Worm (Caenorhabditis elegans) whole organism, young adult: ENCODE measurements around the gene C33F10.1.

Experiments used
- B0019.2 ChIP-seq: fragments of 200-800 bp; sonication (Bioruptor generic); conservative IDR thresholded peaks from 2 replicates; pipeline ENCODE4 v1.3.6; 2022; ENCODE audit warnings: missing genetic modification reagents, missing genetic modification characterization, missing compliant biosample characterization
- B0336.3 ChIP-seq: fragments of 200-800 bp; sonication (Bioruptor generic); IDR thresholded peaks from 2 replicates; pipeline ENCODE4 v1.3.6; 2022; ENCODE audit warnings: missing genetic modification characterization, missing compliant biosample characterization
- C17E4.6 ChIP-seq: fragments of 200-800 bp; sonication (Bioruptor generic); IDR thresholded peaks from 2 replicates; pipeline ENCODE4 v1.3.6; 2022; ENCODE audit warnings: missing genetic modification reagents, missing genetic modification characterization, missing compliant biosample characterization
- F22D6.2 ChIP-seq: sonication (generic microtip); optimal IDR thresholded peaks from 2 replicates; lab custom pipeline; 2016; ENCODE audit warnings: mild to moderate bottlenecking, missing genetic modification characterization, missing compliant biosample characterization
- F39B2.1 ChIP-seq: fragments of 200-800 bp; sonication (Bioruptor generic); IDR thresholded peaks from 2 replicates; pipeline ENCODE4 v1.3.6; 2022; ENCODE audit warnings: missing genetic modification reagents, missing genetic modification characterization, missing compliant biosample characterization
- F49E8.2 ChIP-seq: sonication (generic microtip); optimal IDR thresholded peaks from 3 replicates; lab custom pipeline; 2017; ENCODE audit warnings: missing genetic modification characterization, mild to moderate bottlenecking, missing compliant biosample characterization, antibody characterized with exemption, moderate library complexity; ENCODE audit not compliant: insufficient read depth
- K12H6.12 ChIP-seq: fragments of 200-800 bp; sonication (Bioruptor generic); optimal IDR thresholded peaks from 2 replicates; lab custom pipeline; 2018; ENCODE audit warnings: mild to moderate bottlenecking, missing genetic modification characterization, missing compliant biosample characterization
- Y56A3A.18 ChIP-seq: fragments of 200-800 bp; sonication (Bioruptor generic); IDR thresholded peaks from 2 replicates; pipeline ENCODE4 v1.3.6; 2022; ENCODE audit warnings: missing genetic modification reagents, missing genetic modification characterization, missing compliant biosample characterization
- Y95B8A.8 ChIP-seq: fragments of 200-800 bp; sonication (Bioruptor generic); IDR thresholded peaks from 2 replicates; pipeline ENCODE4 v1.3.6; 2022; ENCODE audit warnings: missing genetic modification reagents, missing genetic modification characterization, missing compliant biosample characterization
- atf-7 ChIP-seq: sonication (generic microtip); optimal IDR thresholded peaks from 2 replicates; lab custom pipeline; 2017; ENCODE audit warnings: mild to moderate bottlenecking, missing genetic modification characterization, missing compliant biosample characterization
- attf-5 ChIP-seq: fragments of 200-800 bp; sonication (Bioruptor generic); optimal IDR thresholded peaks from 2 replicates; lab custom pipeline; 2018; ENCODE audit warnings: mild to moderate bottlenecking, missing genetic modification characterization, missing compliant biosample characterization
- attf-6 ChIP-seq: fragments of 200-800 bp; sonication (Bioruptor generic); IDR thresholded peaks from 2 replicates; pipeline ENCODE4 v1.3.6; 2022; ENCODE audit warnings: missing genetic modification reagents, missing genetic modification characterization, missing compliant biosample characterization
- bed-1 ChIP-seq: fragments of 200-800 bp; sonication (Bioruptor generic); IDR thresholded peaks from 2 replicates; pipeline ENCODE4 v1.3.6; 2022; ENCODE audit warnings: missing genetic modification reagents, missing genetic modification characterization, missing compliant biosample characterization
- ccch-3 ChIP-seq: fragments of 200-800 bp; sonication (Bioruptor generic); optimal IDR thresholded peaks from 2 replicates; lab custom pipeline; 2018; ENCODE audit warnings: mild to moderate bottlenecking, missing genetic modification characterization, missing compliant biosample characterization
- cebp-2 ChIP-seq: fragments of 200-800 bp; sonication (Bioruptor generic); IDR thresholded peaks from 2 replicates; pipeline ENCODE4 v1.3.6; 2022; ENCODE audit warnings: missing genetic modification characterization, missing compliant biosample characterization
- ceh-100 ChIP-seq: fragments of 200-800 bp; sonication (Bioruptor generic); IDR thresholded peaks from 2 replicates; pipeline ENCODE4 v1.3.6; 2022; ENCODE audit warnings: missing genetic modification reagents, missing genetic modification characterization, missing compliant biosample characterization
- ceh-27 ChIP-seq: fragments of 200-800 bp; sonication (Bioruptor generic); optimal IDR thresholded peaks from 2 replicates; lab custom pipeline; 2018; ENCODE audit warnings: mild to moderate bottlenecking, missing genetic modification characterization, moderate library complexity, missing compliant biosample characterization
- ceh-91 ChIP-seq: fragments of 200-800 bp; sonication (Bioruptor generic); IDR thresholded peaks from 2 replicates; pipeline ENCODE4 v1.3.6; 2022; ENCODE audit warnings: missing genetic modification reagents, missing genetic modification characterization, missing compliant biosample characterization
- egl-44 ChIP-seq: fragments of 200-800 bp; sonication (Bioruptor generic); IDR thresholded peaks from 2 replicates; pipeline ENCODE4 v1.3.6; 2022; ENCODE audit warnings: missing genetic modification reagents, missing genetic modification characterization, missing compliant biosample characterization
- ekl-4 ChIP-seq: fragments of 200-800 bp; sonication (Bioruptor generic); IDR thresholded peaks from 2 replicates; pipeline ENCODE4 v1.3.6; 2022; ENCODE audit warnings: missing genetic modification reagents, missing genetic modification characterization, missing compliant biosample characterization
- him-1 ChIP-seq: sonication (generic microtip); optimal IDR thresholded peaks from 2 replicates; lab custom pipeline; 2016; ENCODE audit warnings: missing genotype, missing genetic modification reagents, missing genetic modification characterization, missing compliant biosample characterization
- hlh-26 ChIP-seq: fragments of 200-800 bp; sonication (Bioruptor generic); conservative IDR thresholded peaks from 2 replicates; pipeline ENCODE4 v1.3.6; 2022; ENCODE audit warnings: missing genetic modification reagents, missing genetic modification characterization, missing compliant biosample characterization
- hmg-20 ChIP-seq: fragments of 200-800 bp; sonication (Bioruptor generic); IDR thresholded peaks from 2 replicates; pipeline ENCODE4 v1.3.6; 2022; ENCODE audit warnings: missing genetic modification reagents, missing genetic modification characterization, missing compliant biosample characterization
- hrde-1 ChIP-seq: sonication (generic microtip); optimal IDR thresholded peaks from 2 replicates; lab custom pipeline; 2016; ENCODE audit warnings: missing genetic modification characterization, mild to moderate bottlenecking, missing compliant biosample characterization, moderate library complexity, missing genotype, missing genetic modification reagents, borderline replicate concordance
- let-526 ChIP-seq: fragments of 200-800 bp; sonication (Bioruptor generic); IDR thresholded peaks from 2 replicates; pipeline ENCODE4 v1.3.6; 2022; ENCODE audit warnings: missing genetic modification reagents, missing genetic modification characterization, missing compliant biosample characterization
- let-607 ChIP-seq, 2 experiments: fragments of 200-800 bp in 1 of 2; sonication (Bioruptor generic) in 1 of 2; sonication (generic microtip) in 1 of 2; optimal IDR thresholded peaks; 2 replicates each; lab custom pipeline; 2016 to 2018; ENCODE audit warnings: mild to moderate bottlenecking in 2 of 2, missing compliant biosample characterization in 2 of 2, missing genetic modification characterization in 2 of 2, moderate library complexity in 2 of 2, missing genotype in 1 of 2
- lin-26 ChIP-seq: fragments of 200-800 bp; sonication (Bioruptor generic); IDR thresholded peaks from 2 replicates; pipeline ENCODE4 v1.3.6; 2022; ENCODE audit warnings: missing genetic modification reagents, missing genetic modification characterization, missing compliant biosample characterization
- madf-8 ChIP-seq: fragments of 200-800 bp; sonication (Bioruptor generic); conservative IDR thresholded peaks from 2 replicates; pipeline ENCODE4 v1.3.6; 2022; ENCODE audit warnings: missing genetic modification reagents, missing genetic modification characterization, missing compliant biosample characterization
- mxl-1 ChIP-seq: sonication (generic microtip); optimal IDR thresholded peaks from 2 replicates; lab custom pipeline; 2016; ENCODE audit warnings: missing genetic modification characterization, missing compliant biosample characterization
- nfyb-1 ChIP-seq: fragments of 200-800 bp; sonication (Bioruptor generic); IDR thresholded peaks from 2 replicates; pipeline ENCODE4 v1.3.6; 2022; ENCODE audit warnings: missing genetic modification reagents, missing genetic modification characterization, missing compliant biosample characterization
- nhr-120 ChIP-seq: fragments of 200-800 bp; sonication (Bioruptor generic); IDR thresholded peaks from 2 replicates; pipeline ENCODE4 v1.3.6; 2022; ENCODE audit warnings: missing genetic modification characterization, missing compliant biosample characterization
- nhr-179 ChIP-seq: sonication (generic microtip); optimal IDR thresholded peaks from 2 replicates; lab custom pipeline; 2016; ENCODE audit warnings: mild to moderate bottlenecking, missing genetic modification characterization, missing compliant biosample characterization
- rcor-1 ChIP-seq: fragments of 200-800 bp; sonication (Bioruptor generic); IDR thresholded peaks from 2 replicates; pipeline ENCODE4 v1.3.6; 2022; ENCODE audit warnings: missing genetic modification reagents, missing genetic modification characterization, missing compliant biosample characterization
- rec-8 ChIP-seq, 2 experiments: sonication (generic microtip); optimal IDR thresholded peaks; 2 replicates each; lab custom pipeline; 2016; ENCODE audit warnings: mild to moderate bottlenecking in 2 of 2, missing genetic modification characterization in 2 of 2, missing genetic modification reagents in 2 of 2, missing genotype in 2 of 2, missing biosample characterization in 1 of 2, missing compliant biosample characterization in 1 of 2, moderate library complexity in 1 of 2
- rpc-1 ChIP-seq, 2 experiments: fragments of 150-350 bp in 1 of 2; sonication (generic microtip) in 1 of 2; optimal IDR thresholded peaks; 2 replicates each; lab custom pipeline; 2014 to 2018; ENCODE audit warnings: missing biosample characterization in 1 of 2, missing genetic modification characterization in 1 of 2, missing genetic modification reagents in 1 of 2, missing genotype in 1 of 2
- snpc-1.3 ChIP-seq: sonication (generic microtip); optimal IDR thresholded peaks from 2 replicates; lab custom pipeline; 2017; ENCODE audit warnings: missing genetic modification characterization, mild to moderate bottlenecking, missing compliant biosample characterization, antibody characterized with exemption, moderate library complexity, missing genotype, missing genetic modification reagents; ENCODE audit not compliant: insufficient read depth
- tbx-9 ChIP-seq: sonication (generic microtip); optimal IDR thresholded peaks from 2 replicates; lab custom pipeline; 2016; ENCODE audit warnings: borderline replicate concordance, missing genetic modification characterization, inconsistent platforms, missing compliant biosample characterization
- unc-62 ChIP-seq: fragments of 150-350 bp; optimal IDR thresholded peaks from 2 replicates; lab custom pipeline; 2014; ENCODE audit warnings: missing biosample characterization, missing genetic modification reagents, missing genetic modification characterization
- zfh-2 ChIP-seq: fragments of 200-800 bp; sonication (Bioruptor generic); conservative IDR thresholded peaks from 2 replicates; pipeline ENCODE4 v1.3.6; 2022; ENCODE audit warnings: missing genetic modification reagents, missing genetic modification characterization, missing compliant biosample characterization
- ztf-22 ChIP-seq: fragments of 200-800 bp; sonication (Bioruptor generic); optimal IDR thresholded peaks from 2 replicates; lab custom pipeline; 2018; ENCODE audit warnings: mild to moderate bottlenecking, missing genetic modification characterization, moderate library complexity, missing compliant biosample characterization
- ztf-26 ChIP-seq: sonication (generic microtip); optimal IDR thresholded peaks from 2 replicates; lab custom pipeline; 2017; ENCODE audit warnings: missing genetic modification characterization, missing compliant biosample characterization
- ztf-3 ChIP-seq: fragments of 200-800 bp; sonication (Bioruptor generic); optimal IDR thresholded peaks from 2 replicates; lab custom pipeline; 2018; ENCODE audit warnings: mild to moderate bottlenecking, missing genetic modification characterization, missing compliant biosample characterization
- ztf-6 ChIP-seq: fragments of 200-800 bp; sonication (Bioruptor generic); IDR thresholded peaks from 2 replicates; pipeline ENCODE4 v1.3.6; 2022; ENCODE audit warnings: missing genetic modification reagents, missing genetic modification characterization, missing compliant biosample characterization

The C33F10.1 gene

ce11 chrII:4806726-4807125, 28.1 kb upstream of the C33F10.1 start:
- TF ChIP-seq unc-62 (GFP tag; lab: Kevin White, UChicago) (no peak), ztf-6 (GFP tag; lab: Robert Waterston, UW) (no peak), ekl-4 (no peak), B0019.2 (GFP tag; lab: Robert Waterston, UW) (no peak), atf-7 (tag; lab: Kevin White, UChicago) (no peak), let-526 (GFP tag; lab: Robert Waterston, UW) (no peak), rpc-1 (optimal IDR thresholded peaks at IDR 0.05; lab: Kevin White, UChicago) (no peak), rpc-1 (tag; optimal IDR thresholded peaks at IDR 0.05; lab: Kevin White, UChicago) (no peak), let-607 (tag; optimal IDR thresholded peaks at IDR 0.05; lab: Kevin White, UChicago) (no peak), him-1 (tag; lab: Kevin White, UChicago) (no peak), madf-8 (no peak), snpc-1.3 (no peak), tbx-9 (no peak), mxl-1 (tag; lab: Kevin White, UChicago) (no peak), ceh-27 (GFP tag; lab: Kevin White, UChicago) (no peak), B0336.3 (GFP tag; lab: Robert Waterston, UW) (no peak), ceh-91 (GFP tag; lab: Robert Waterston, UW) (no peak), zfh-2 (no peak), ccch-3 (GFP tag; lab: Kevin White, UChicago) (no peak), cebp-2 (no peak), hlh-26 (GFP tag; lab: Robert Waterston, UW) (no peak)

ce11 chrII:4811986-4812385, 22.8 kb upstream of the C33F10.1 start, which contains the start of gene rig-6:
Gene rig-6, minus strand, starts transcription at chrII:4812086.
- TF ChIP-seq ztf-22, result no peak
- no peak for TF ChIP-seq attf-5 (GFP tag; lab: Kevin White, UChicago)
- TF ChIP-seq lin-26 (GFP tag; lab: Robert Waterston, UW), result no peak
- TF ChIP-seq hrde-1 (tag; lab: Kevin White, UChicago), result no peak
- TF ChIP-seq attf-6 (GFP tag; lab: Robert Waterston, UW), result no peak
- TF ChIP-seq nhr-179 (tag; lab: Kevin White, UChicago), result no peak
- TF ChIP-seq snpc-1.3, result no peak
- TF ChIP-seq hlh-26 (GFP tag; lab: Robert Waterston, UW), result no peak
- no peak for TF ChIP-seq bed-1 (GFP tag; lab: Robert Waterston, UW)
- TF ChIP-seq rcor-1 (GFP tag; lab: Robert Waterston, UW), result no peak
- no peak for TF ChIP-seq F22D6.2
- TF ChIP-seq ceh-27 (GFP tag; lab: Kevin White, UChicago), result no peak

ce11 chrII:4815356-4815755, 19.5 kb upstream of the C33F10.1 start:
- TF ChIP-seq F49E8.2 (tag; lab: Kevin White, UChicago) (no peak), ceh-100 (GFP tag; lab: Robert Waterston, UW) (no peak), nhr-120 (GFP tag; lab: Robert Waterston, UW) (no peak), F39B2.1 (GFP tag; lab: Robert Waterston, UW) (no peak), K12H6.12 (tag; lab: Kevin White, UChicago) (no peak)

ce11 chrII:4818780-4819179, 16.0 kb upstream of the C33F10.1 start:
- no peak for TF ChIP-seq hmg-20
- TF ChIP-seq Y95B8A.8 (GFP tag; lab: Robert Waterston, UW), result no peak
- no peak for TF ChIP-seq Y56A3A.18 (GFP tag; lab: Robert Waterston, UW)
- no peak for TF ChIP-seq nfyb-1 (GFP tag; lab: Robert Waterston, UW)
- no peak for TF ChIP-seq hrde-1 (tag; lab: Kevin White, UChicago)
- no peak for TF ChIP-seq rec-8 (tag; optimal IDR thresholded peaks at IDR 0.05; lab: Kevin White, UChicago)
- no peak for TF ChIP-seq C17E4.6 (GFP tag; lab: Robert Waterston, UW)
- TF ChIP-seq ztf-26 (tag; lab: Kevin White, UChicago), result no peak
- no peak for TF ChIP-seq atf-7 (tag; lab: Kevin White, UChicago)
- TF ChIP-seq nhr-120 (GFP tag; lab: Robert Waterston, UW), result no peak
- no peak for TF ChIP-seq egl-44 (GFP tag; lab: Robert Waterston, UW)
- no peak for TF ChIP-seq ztf-3 (GFP tag; lab: Kevin White, UChicago)
- TF ChIP-seq F39B2.1 (GFP tag; lab: Robert Waterston, UW), result no peak
